Fruit fly (Drosophila melanogaster): ENCODE data around the gene Agpat1.
A peak's percentile ranks its signal among the peaks of the same experiment; 100 is the strongest.

Gene Agpat1

DNA sequence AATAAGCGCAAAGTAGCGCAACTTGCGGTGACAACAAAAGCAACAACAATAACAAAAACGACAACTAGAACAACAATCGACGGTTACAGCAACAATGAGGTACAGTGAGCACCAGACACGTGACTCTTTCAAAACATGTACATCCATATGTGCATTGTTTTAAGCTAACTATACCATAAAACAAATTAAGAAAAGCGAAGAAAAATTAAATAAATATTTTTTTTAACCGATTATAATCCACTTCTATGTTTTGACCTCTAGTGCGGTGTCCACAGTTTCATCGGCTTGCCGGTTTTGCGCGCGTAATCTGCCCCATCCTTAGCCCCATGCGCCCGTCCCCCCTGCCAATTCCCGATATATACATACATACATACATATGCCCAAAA lies 10.7 kb upstream of the Agpat1 start:
- peak; percentile 94 for TF ChIP-seq psq (optimal IDR thresholded peaks at IDR 0.05)
- no peak for TF ChIP-seq h (optimal IDR thresholded peaks at IDR 0.05)
- no peak for TF ChIP-seq insv (optimal IDR thresholded peaks at IDR 0.05)

DNA sequence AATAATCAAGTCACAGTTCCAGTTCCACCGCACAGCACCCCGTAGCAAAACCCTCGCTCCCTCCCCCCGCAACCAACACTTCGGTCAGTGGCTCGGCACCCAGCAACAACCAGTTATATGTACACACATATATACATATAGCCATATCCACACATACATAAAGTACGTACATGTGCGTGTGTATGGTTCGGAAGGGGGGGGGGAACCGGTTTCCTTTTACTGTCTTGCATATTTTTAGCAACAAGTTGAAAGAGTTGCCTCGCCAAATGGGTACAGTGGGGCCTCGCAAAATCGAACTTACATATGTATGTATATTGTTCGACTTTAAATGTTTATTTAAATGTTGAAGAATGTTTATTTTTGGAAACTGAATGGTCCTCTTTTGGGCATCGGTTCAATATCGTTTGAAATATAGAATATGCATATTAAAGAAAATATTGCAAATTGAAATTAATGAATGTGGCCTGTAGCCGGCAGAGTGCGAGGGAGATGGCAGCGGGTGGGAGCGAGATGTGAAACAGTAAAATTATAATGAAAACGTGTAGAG lies 10.0 kb upstream of the Agpat1 start:
- TF ChIP-seq psq (optimal IDR thresholded peaks at IDR 0.05): peak; percentile 29
- no peak for TF ChIP-seq insv (optimal IDR thresholded peaks at IDR 0.05)

DNA sequence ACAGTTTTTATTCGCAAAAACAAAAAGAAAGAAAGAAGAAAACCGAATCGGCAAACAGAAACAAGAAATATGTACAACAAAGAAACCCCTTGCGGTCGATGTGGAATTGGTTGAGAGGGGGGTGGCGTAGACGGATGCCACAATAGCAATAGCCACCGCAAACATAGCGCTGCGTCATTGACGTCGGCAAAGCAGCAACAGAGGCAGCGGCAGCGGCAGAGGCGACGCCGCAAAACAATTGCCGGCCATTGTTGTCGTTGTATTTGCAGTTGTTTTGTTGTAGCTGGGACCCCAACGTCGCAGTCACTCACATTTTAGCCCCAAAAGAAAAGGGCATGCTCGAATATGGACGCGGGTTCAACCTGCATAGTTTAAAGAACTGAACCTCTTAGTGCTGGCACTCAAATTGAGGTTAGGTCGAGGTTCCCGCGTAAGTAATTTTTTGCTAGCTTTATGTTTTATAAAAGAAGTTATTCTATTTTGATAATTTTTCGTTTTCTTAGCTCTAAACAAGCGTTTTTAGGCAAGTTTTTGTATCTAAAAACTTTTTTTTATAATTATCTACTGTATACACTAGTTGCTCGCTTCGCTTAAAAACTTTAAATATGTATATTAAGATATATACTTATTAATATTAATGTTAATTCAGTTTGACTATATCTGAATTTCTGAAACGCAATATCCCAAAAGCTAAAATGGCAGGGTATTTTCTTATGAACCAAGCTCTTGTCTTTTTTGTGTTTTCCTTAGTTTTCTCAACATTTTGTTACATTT lies 9.3 kb upstream of the Agpat1 start:
- TF ChIP-seq h (optimal IDR thresholded peaks at IDR 0.05) (peak; percentile 89), insv (optimal IDR thresholded peaks at IDR 0.05) (peak; percentile 66), psq (optimal IDR thresholded peaks at IDR 0.05) (no peak)

DNA sequence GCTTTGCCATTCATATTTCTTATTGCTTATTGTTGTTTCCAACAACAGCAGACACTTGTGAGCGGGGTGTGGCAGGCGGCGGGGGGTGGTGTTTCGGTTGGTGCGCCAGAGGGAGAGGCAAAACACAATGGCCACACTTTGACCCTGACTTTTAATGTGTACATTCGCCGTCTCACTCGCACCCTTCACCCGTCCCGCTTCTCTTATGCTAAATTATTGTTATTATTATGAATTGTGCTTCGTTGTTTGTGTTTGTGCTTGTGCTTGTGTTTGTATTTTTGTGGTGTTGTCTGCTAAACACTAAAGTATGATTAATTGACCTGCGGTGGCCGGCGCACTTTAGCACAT lies 8.7 kb upstream of the Agpat1 start:
- TF ChIP-seq ttk (optimal IDR thresholded peaks at IDR 0.05): no peak
- TF ChIP-seq insv (optimal IDR thresholded peaks at IDR 0.05): no peak
- no peak for TF ChIP-seq Sin3A (optimal IDR thresholded peaks at IDR 0.05)
- TF ChIP-seq Myc (optimal IDR thresholded peaks at IDR 0.05): no peak
- no peak for TF ChIP-seq h (optimal IDR thresholded peaks at IDR 0.05)
- TF ChIP-seq psq (optimal IDR thresholded peaks at IDR 0.05): no peak

DNA sequence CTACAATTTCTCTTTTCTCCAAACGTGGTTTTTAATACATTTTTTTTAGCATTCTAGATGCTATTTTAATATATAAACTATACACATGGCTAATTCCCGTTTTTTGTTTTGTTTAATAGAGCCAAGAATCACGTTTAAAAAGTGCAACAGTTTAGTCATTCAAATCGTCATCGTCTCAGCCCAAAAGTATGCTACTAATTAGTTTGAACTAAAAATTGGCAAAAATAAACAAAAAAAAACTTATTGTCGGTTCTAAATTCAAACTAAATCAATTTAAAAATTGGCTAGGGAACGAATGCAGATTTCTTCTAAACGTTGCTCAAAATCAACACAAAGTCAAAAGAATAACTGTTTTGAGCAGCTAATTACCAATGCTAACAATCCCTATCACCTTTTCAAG lies 8.0 kb upstream of the Agpat1 start:
- TF ChIP-seq psq (optimal IDR thresholded peaks at IDR 0.05) (no peak), Myc (optimal IDR thresholded peaks at IDR 0.05) (no peak), h (optimal IDR thresholded peaks at IDR 0.05) (no peak), ttk (optimal IDR thresholded peaks at IDR 0.05) (no peak), Sin3A (optimal IDR thresholded peaks at IDR 0.05) (no peak), insv (optimal IDR thresholded peaks at IDR 0.05) (no peak)

DNA sequence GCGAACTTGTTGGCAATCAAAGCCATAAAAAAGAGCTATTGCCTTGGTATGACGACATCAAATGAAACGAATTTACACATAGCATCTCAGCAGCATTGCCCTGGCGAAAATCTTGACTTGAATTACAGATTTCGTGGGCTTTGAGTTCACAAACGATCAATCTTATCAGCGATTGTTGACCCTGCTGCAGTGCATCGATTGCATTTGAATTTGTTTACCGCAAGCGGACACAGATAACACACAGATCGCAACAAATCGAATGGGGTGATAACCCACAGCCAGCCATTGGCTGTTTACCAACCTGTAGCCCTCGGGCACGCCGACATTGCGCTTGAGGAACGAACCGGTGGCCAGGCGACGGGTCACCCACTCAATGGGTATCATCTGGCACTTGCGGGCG lies 5.9 kb upstream of the Agpat1 start:
- TF ChIP-seq insv (optimal IDR thresholded peaks at IDR 0.05) (no peak), ttk (optimal IDR thresholded peaks at IDR 0.05) (no peak), Sin3A (optimal IDR thresholded peaks at IDR 0.05) (no peak), psq (optimal IDR thresholded peaks at IDR 0.05) (no peak), Myc (optimal IDR thresholded peaks at IDR 0.05) (no peak), h (optimal IDR thresholded peaks at IDR 0.05) (no peak)

DNA sequence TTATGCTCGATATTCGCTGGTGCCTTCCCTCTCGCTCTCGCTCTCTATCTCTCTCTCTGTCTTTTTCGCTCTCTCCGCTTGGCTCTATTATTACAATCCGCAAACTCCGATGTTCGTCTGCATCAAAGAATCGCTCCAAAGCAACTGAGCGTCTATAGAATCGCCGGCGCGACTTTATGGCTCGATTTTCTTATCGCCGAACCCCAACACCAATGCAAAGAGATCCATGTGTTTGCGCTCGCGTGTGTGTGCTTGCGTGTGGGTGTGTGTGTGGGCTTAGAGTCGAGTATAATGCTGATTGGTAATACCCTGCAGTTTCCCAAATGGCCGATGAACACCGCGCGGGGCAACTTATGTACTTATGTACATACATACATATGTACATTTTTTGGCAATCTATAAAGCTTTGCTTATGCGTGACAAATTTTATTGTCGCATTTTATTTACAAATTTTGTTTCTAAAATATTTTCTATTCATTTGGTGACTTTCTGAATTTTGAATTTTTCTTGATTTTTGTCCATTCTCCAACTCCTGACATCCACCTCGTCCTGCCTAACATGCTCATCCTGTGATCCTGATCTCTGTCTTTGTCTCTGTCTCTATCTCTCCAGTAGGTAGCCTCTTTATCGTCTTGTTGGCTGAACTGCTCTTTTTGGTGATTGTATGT lies 4.5 kb upstream of the Agpat1 start, which contains the start of gene Paics:
Gene Paics (minus strand): TSS at position 152 of the 668 bp plus-strand sequence.
- TF ChIP-seq insv (optimal IDR thresholded peaks at IDR 0.05) (no peak), Sin3A (optimal IDR thresholded peaks at IDR 0.05) (no peak), ttk (optimal IDR thresholded peaks at IDR 0.05) (no peak), Myc (optimal IDR thresholded peaks at IDR 0.05) (no peak), h (optimal IDR thresholded peaks at IDR 0.05) (no peak), psq (optimal IDR thresholded peaks at IDR 0.05) (no peak)

DNA sequence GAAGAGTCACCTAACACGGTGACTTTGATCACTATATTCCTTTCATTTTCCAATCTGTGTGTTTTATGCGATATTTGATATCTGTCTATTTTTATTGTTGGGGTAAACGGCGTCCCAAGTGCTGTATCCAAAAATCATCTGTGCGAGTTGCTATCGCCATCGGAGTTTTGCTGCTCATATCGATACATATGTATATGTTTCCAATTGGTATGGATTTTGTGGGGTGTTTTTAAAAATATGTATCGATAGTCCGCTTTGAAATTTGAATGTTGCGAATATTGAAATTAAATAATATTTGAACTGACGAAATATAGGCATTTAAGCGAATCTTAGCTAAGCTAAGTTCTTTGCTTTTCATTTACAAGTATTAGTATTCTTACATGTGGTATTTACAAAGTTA lies 1.6 kb upstream of the Agpat1 start, which contains the start of gene pira:
Gene pira (minus strand): TSS at position 145 of the 400 bp plus-strand sequence.
- TF ChIP-seq insv (optimal IDR thresholded peaks at IDR 0.05) (no peak), Sin3A (optimal IDR thresholded peaks at IDR 0.05) (no peak), h (optimal IDR thresholded peaks at IDR 0.05) (no peak), Myc (optimal IDR thresholded peaks at IDR 0.05) (no peak), ttk (optimal IDR thresholded peaks at IDR 0.05) (no peak), psq (optimal IDR thresholded peaks at IDR 0.05) (no peak)

DNA sequence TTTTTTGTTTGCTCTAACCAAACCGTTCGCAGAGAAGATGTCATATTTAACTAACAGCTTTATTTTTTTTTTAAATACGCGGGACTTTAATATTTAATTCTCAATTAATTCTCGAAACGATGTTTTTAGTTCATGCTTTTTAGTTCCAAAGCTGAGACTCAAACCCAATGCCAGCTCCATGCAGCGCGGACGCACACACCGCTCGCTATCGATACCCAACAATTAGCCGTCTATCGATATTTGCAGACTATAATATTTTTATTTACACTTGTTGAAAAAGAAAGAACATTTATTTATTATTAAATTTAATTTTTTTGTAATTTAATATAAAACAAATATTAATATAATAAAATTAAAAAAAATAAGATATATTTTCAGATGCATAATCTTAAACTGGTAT lies 426 bp upstream of the Agpat1 start:
- TF ChIP-seq psq (optimal IDR thresholded peaks at IDR 0.05) (no peak), ttk (optimal IDR thresholded peaks at IDR 0.05) (no peak), insv (optimal IDR thresholded peaks at IDR 0.05) (no peak), h (optimal IDR thresholded peaks at IDR 0.05) (no peak), Myc (optimal IDR thresholded peaks at IDR 0.05) (no peak), Sin3A (optimal IDR thresholded peaks at IDR 0.05) (no peak)

DNA sequence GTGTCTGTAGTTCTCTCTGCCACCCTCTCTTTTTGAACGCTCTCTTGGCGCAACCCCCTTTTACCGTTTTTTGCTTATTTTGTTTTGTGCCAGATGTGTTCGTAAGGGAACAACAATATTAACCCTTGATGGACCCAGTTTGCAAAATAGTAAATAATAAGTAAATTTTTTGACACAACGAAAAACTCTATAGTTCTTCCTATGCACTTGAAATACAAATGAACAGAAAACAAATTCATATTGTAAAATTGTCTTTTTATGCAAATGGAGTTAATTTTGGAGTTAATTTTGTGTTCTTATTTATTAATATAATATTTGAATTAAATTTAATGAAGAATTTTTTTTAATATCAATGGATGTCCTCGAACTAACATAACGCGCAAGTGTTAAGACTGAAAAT lies 670 bp downstream of the Agpat1 start:
- TF ChIP-seq h (optimal IDR thresholded peaks at IDR 0.05): no peak
- no peak for TF ChIP-seq psq (optimal IDR thresholded peaks at IDR 0.05)

DNA sequence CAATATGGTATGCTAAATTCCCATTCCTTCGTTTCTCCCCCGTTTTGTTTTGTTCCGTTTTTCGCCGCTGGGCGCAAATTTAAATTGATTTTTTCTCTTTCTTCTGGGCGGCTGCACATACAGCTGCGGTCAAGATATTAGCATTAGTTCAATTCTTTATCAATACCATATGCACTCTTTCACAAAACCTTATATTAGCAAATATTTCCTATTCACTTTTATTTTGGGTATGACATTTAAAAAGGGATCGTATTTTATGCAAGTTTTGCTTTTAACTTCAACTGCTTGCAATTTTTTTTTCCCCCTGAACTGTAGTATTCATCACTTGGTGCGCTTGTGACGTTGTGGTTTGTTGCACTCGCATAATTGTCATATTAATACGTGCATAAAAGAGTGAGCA lies 1.2 kb downstream of the Agpat1 start:
- no peak for TF ChIP-seq Myc (optimal IDR thresholded peaks at IDR 0.05)
- TF ChIP-seq h (optimal IDR thresholded peaks at IDR 0.05): no peak
- TF ChIP-seq Sin3A (optimal IDR thresholded peaks at IDR 0.05): no peak
- TF ChIP-seq ttk (optimal IDR thresholded peaks at IDR 0.05): no peak
- TF ChIP-seq insv (optimal IDR thresholded peaks at IDR 0.05): no peak
- no peak for TF ChIP-seq psq (optimal IDR thresholded peaks at IDR 0.05)

DNA sequence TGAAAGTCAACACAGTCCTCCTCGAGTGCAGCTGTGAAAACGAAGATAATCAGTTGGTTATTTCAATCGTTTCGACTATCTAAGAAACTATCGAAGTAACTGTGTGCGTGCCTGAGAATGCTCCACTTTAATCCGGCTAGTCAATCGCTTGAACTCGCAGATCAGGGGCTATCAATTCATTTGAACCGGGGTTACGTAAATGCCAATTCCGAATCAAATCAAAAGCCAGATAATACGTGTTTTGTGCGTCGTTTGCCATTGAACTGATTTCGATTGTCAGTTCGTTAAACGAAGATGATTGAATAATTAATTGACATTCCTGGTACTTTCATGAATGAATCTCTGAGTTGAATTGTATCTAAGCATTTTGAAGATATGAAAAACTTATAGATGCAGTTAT lies 12.1 kb downstream of the Agpat1 start:
- TF ChIP-seq h (optimal IDR thresholded peaks at IDR 0.05) (no peak), ttk (optimal IDR thresholded peaks at IDR 0.05) (no peak), Sin3A (optimal IDR thresholded peaks at IDR 0.05) (no peak), psq (optimal IDR thresholded peaks at IDR 0.05) (no peak), insv (optimal IDR thresholded peaks at IDR 0.05) (no peak), Myc (optimal IDR thresholded peaks at IDR 0.05) (no peak)

Data from Kc167 (cell line).